Worm (Caenorhabditis elegans) whole organism, L2 larva: ENCODE measurements around the gene T20B12.4.

Source experiments
- ama-1 ChIP-seq: fragments of 150-350 bp; optimal IDR thresholded peaks from 2 replicates; lab custom pipeline; 2018; ENCODE audit warnings: inconsistent platforms
- ceh-82 ChIP-seq: fragments of 150-350 bp; optimal IDR thresholded peaks from 2 replicates; lab custom pipeline; 2014; ENCODE audit warnings: missing biosample characterization, missing genetic modification characterization
- dmd-4 ChIP-seq: sonication (generic microtip); optimal IDR thresholded peaks from 2 replicates; lab custom pipeline; 2017; ENCODE audit warnings: missing biosample characterization, missing genetic modification characterization
- elt-3 ChIP-seq: sonication (generic microtip); optimal IDR thresholded peaks from 2 replicates; lab custom pipeline; 2017; ENCODE audit warnings: missing biosample characterization, missing genetic modification characterization
- nhr-10 ChIP-seq: sonication (generic microtip); optimal IDR thresholded peaks from 2 replicates; lab custom pipeline; 2017; ENCODE audit warnings: missing biosample characterization, missing genetic modification characterization
- nhr-11 ChIP-seq: fragments of 150-350 bp; optimal IDR thresholded peaks from 2 replicates; lab custom pipeline; 2014; ENCODE audit warnings: missing biosample characterization, missing genetic modification characterization
- skn-1 ChIP-seq: sonication (generic microtip); optimal IDR thresholded peaks from 2 replicates; lab custom pipeline; 2017; ENCODE audit warnings: missing biosample characterization, missing genetic modification characterization
- snpc-4 ChIP-seq: fragments of 150-350 bp; optimal IDR thresholded peaks from 2 replicates; lab custom pipeline; 2014; ENCODE audit warnings: missing biosample characterization, missing genetic modification characterization
- zag-1 ChIP-seq: fragments of 150-350 bp; optimal IDR thresholded peaks from 2 replicates; lab custom pipeline; 2014; ENCODE audit warnings: missing biosample characterization, missing genetic modification characterization

DNA sequence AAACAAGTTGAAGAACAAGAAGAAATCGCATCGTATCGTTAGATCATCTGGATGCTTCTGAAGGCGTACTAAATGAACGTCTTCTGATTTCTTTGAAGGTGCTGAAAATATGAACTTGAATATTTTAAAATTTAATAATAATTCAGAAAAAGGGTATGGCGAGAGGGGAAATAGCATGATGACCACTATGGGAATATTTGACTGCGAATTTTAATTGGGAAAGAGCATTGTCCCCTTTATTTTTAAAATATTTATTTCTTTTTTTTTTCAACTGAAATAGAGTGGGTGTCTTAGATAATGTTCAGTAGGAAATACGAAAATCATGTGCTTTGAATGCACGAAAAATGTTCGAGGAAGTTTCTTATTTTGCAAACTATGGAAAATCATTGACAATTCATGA lies 27.8 kb downstream of the T20B12.4 start, which contains the start of gene lgc-50:
- TF ChIP-seq nhr-10 (tag; lab: Kevin White, UChicago) (no peak), snpc-4 (no peak), skn-1 (tag; lab: Kevin White, UChicago) (no peak), ama-1 (no peak), elt-3 (tag; lab: Kevin White, UChicago) (no peak), zag-1 (tag; lab: Kevin White, UChicago) (no peak), dmd-4 (tag; lab: Kevin White, UChicago) (no peak), ceh-82 (no peak), nhr-11 (tag; lab: Kevin White, UChicago) (no peak)
